Fruit fly (Drosophila melanogaster) whole organism, embryonic: ENCODE measurements around the gene lok.

Experiments
- Ada2b ChIP-seq: fragments of 200-800 bp; sonication (Bioruptor generic); IDR thresholded peaks from 2 replicates; pipeline ENCODE4 v1.3.6; 2022; ENCODE audit warnings: missing biosample characterization, missing genetic modification characterization
- Adf1 ChIP-seq: fragments of 200-800 bp; sonication (Bioruptor generic); IDR thresholded peaks from 2 replicates; pipeline ENCODE4 v1.3.6; 2022; ENCODE audit warnings: missing biosample characterization, missing genetic modification characterization
- CG10209 ChIP-seq: fragments of 200-800 bp; sonication (Bioruptor generic); optimal IDR thresholded peaks from 3 replicates; lab custom pipeline; 2017; ENCODE audit warnings: missing biosample characterization, mild to moderate bottlenecking, missing genetic modification characterization, missing genetic modification reagents
- CG10979 ChIP-seq: fragments of 200-800 bp; sonication (Bioruptor generic); optimal IDR thresholded peaks from 2 replicates; lab custom pipeline; 2018; ENCODE audit warnings: missing biosample characterization, mild to moderate bottlenecking, missing genetic modification characterization, moderate library complexity
- CG12236 ChIP-seq: fragments of 200-800 bp; sonication (Bioruptor generic); optimal IDR thresholded peaks from 2 replicates; lab custom pipeline; 2016; ENCODE audit warnings: missing biosample characterization, missing genetic modification characterization
- CG12299 ChIP-seq: fragments of 200-800 bp; sonication (Bioruptor generic); optimal IDR thresholded peaks from 2 replicates; lab custom pipeline; 2018; ENCODE audit warnings: missing biosample characterization, mild to moderate bottlenecking, missing genetic modification characterization
- CG17385 ChIP-seq: fragments of 200-800 bp; sonication (Bioruptor generic); optimal IDR thresholded peaks from 3 replicates; lab custom pipeline; 2018; ENCODE audit warnings: missing biosample characterization, mild to moderate bottlenecking, missing genetic modification characterization
- CG17802 ChIP-seq: fragments of 200-800 bp; sonication (Bioruptor generic); optimal IDR thresholded peaks from 2 replicates; lab custom pipeline; 2018; ENCODE audit warnings: missing biosample characterization, mild to moderate bottlenecking, missing genetic modification characterization, moderate library complexity
- CG2116 ChIP-seq: fragments of 200-800 bp; sonication (Bioruptor generic); optimal IDR thresholded peaks from 3 replicates; lab custom pipeline; 2018; ENCODE audit warnings: missing biosample characterization, mild to moderate bottlenecking, missing genetic modification characterization
- CG2678 ChIP-seq: fragments of 200-800 bp; sonication (Bioruptor generic); optimal IDR thresholded peaks from 3 replicates; lab custom pipeline; 2019; ENCODE audit warnings: missing biosample characterization, mild to moderate bottlenecking, missing genetic modification characterization, moderate library complexity
- CG2889 ChIP-seq: fragments of 200-800 bp; sonication (Bioruptor generic); IDR thresholded peaks from 3 replicates; pipeline ENCODE4 v1.3.6; 2022; ENCODE audit warnings: missing biosample characterization, missing genetic modification characterization
- CG3726 ChIP-seq: fragments of 200-800 bp; sonication (Bioruptor generic); IDR thresholded peaks from 3 replicates; pipeline ENCODE4, ENCODE4 v1.3.6; 2022; ENCODE audit warnings: missing biosample characterization, missing genetic modification characterization
- CG42726 ChIP-seq: fragments of 200-800 bp; sonication (Bioruptor generic); IDR thresholded peaks from 2 replicates; pipeline ENCODE4 v1.3.6; 2022; ENCODE audit warnings: missing biosample characterization, missing genetic modification characterization; ENCODE audit not compliant: partially characterized antibody
- CG4328 ChIP-seq: fragments of 200-800 bp; sonication (Bioruptor generic); optimal IDR thresholded peaks from 3 replicates; lab custom pipeline; 2017; ENCODE audit warnings: missing biosample characterization, missing genetic modification reagents, missing genetic modification characterization
- CG4730 ChIP-seq: fragments of 200-800 bp; sonication (Bioruptor generic); IDR thresholded peaks from 2 replicates; pipeline ENCODE4 v1.3.6; 2022; ENCODE audit warnings: missing biosample characterization, missing genetic modification characterization
- CG4854 ChIP-seq: fragments of 200-800 bp; sonication (Bioruptor generic); optimal IDR thresholded peaks from 2 replicates; lab custom pipeline; 2016; ENCODE audit warnings: missing biosample characterization, missing genetic modification characterization, inconsistent platforms
- CG6272 ChIP-seq: fragments of 200-800 bp; sonication (Bioruptor generic); IDR thresholded peaks from 2 replicates; pipeline ENCODE4 v1.3.6; 2022; ENCODE audit warnings: missing biosample characterization, missing genetic modification characterization
- CG7839 ChIP-seq: fragments of 200-800 bp; sonication (Bioruptor generic); optimal IDR thresholded peaks from 3 replicates; lab custom pipeline; 2018; ENCODE audit warnings: missing biosample characterization, mild to moderate bottlenecking, missing genetic modification characterization, moderate library complexity
- CG7987 ChIP-seq: fragments of 200-800 bp; sonication (Bioruptor generic); optimal IDR thresholded peaks from 2 replicates; lab custom pipeline; 2018; ENCODE audit warnings: missing biosample characterization, mild to moderate bottlenecking, missing genetic modification characterization, moderate library complexity
- CG9437 ChIP-seq: fragments of 200-800 bp; sonication (Bioruptor generic); optimal IDR thresholded peaks from 2 replicates; lab custom pipeline; 2018; ENCODE audit warnings: missing biosample characterization, mild to moderate bottlenecking, missing genetic modification characterization
- D19B ChIP-seq: fragments of 200-800 bp; sonication (Bioruptor generic); optimal IDR thresholded peaks from 2 replicates; lab custom pipeline; 2017; ENCODE audit warnings: missing biosample characterization, mild to moderate bottlenecking, missing genetic modification characterization
- Doc3 ChIP-seq: fragments of 200-800 bp; sonication (Bioruptor generic); IDR thresholded peaks from 3 replicates; pipeline ENCODE4 v1.3.6; 2022; ENCODE audit warnings: missing biosample characterization, missing genetic modification characterization; ENCODE audit not compliant: partially characterized antibody
- Drgx ChIP-seq: fragments of 200-800 bp; sonication (Bioruptor generic); IDR thresholded peaks from 2 replicates; pipeline ENCODE4 v1.3.6; 2022; ENCODE audit warnings: missing biosample characterization, missing genetic modification characterization
- Hmx ChIP-seq: fragments of 200-800 bp; sonication (Bioruptor generic); optimal IDR thresholded peaks from 2 replicates; lab custom pipeline; 2016; ENCODE audit warnings: missing biosample characterization, missing genetic modification characterization
- Hr3 ChIP-seq: fragments of 200-800 bp; sonication (Bioruptor generic); optimal IDR thresholded peaks from 3 replicates; lab custom pipeline; 2016; ENCODE audit warnings: missing biosample characterization, missing genetic modification characterization
- Lim3 ChIP-seq: fragments of 200-800 bp; sonication (Bioruptor generic); IDR thresholded peaks from 2 replicates; pipeline ENCODE4 v1.3.6; 2022; ENCODE audit warnings: missing biosample characterization, missing genetic modification characterization
- NC2α ChIP-seq: fragments of 200-800 bp; sonication (Bioruptor generic); optimal IDR thresholded peaks from 2 replicates; lab custom pipeline; 2016; ENCODE audit warnings: missing biosample characterization, missing genetic modification characterization
- NfI ChIP-seq: fragments of 200-800 bp; sonication (Bioruptor generic); optimal IDR thresholded peaks from 3 replicates; lab custom pipeline; 2018; ENCODE audit warnings: missing biosample characterization, mild to moderate bottlenecking, missing genetic modification characterization, moderate library complexity
- az2 ChIP-seq: fragments of 200-800 bp; sonication (Bioruptor generic); optimal IDR thresholded peaks from 3 replicates; lab custom pipeline; 2016; ENCODE audit warnings: missing biosample characterization, missing genetic modification characterization
- bbx ChIP-seq: fragments of 200-800 bp; sonication (Bioruptor generic); IDR thresholded peaks from 2 replicates; pipeline ENCODE4 v1.3.6; 2022; ENCODE audit warnings: missing biosample characterization, missing genetic modification characterization; ENCODE audit not compliant: partially characterized antibody
- crp ChIP-seq, 2 experiments: fragments of 200-800 bp; sonication (Bioruptor generic); optimal IDR thresholded peaks; 2 replicates in 1 of 2; 3 replicates in 1 of 2; lab custom pipeline; 2017; ENCODE audit warnings: missing biosample characterization in 2 of 2, missing genetic modification characterization in 2 of 2, mild to moderate bottlenecking in 1 of 2, moderate library complexity in 1 of 2
- dimm ChIP-seq: fragments of 200-800 bp; sonication (Bioruptor generic); IDR thresholded peaks from 2 replicates; pipeline ENCODE4 v1.3.6; 2022; ENCODE audit warnings: missing biosample characterization, missing genetic modification characterization
- disco-r ChIP-seq: fragments of 200-800 bp; sonication (Bioruptor generic); optimal IDR thresholded peaks from 2 replicates; lab custom pipeline; 2016; ENCODE audit warnings: missing biosample characterization, missing genetic modification characterization
- dpn ChIP-seq, 2 experiments: fragments of 200-800 bp; sonication (Bioruptor generic); optimal IDR thresholded peaks; 3 replicates each; lab custom pipeline; 2016; ENCODE audit warnings: missing biosample characterization in 2 of 2, missing genetic modification characterization in 2 of 2
- ems ChIP-seq: fragments of 200-800 bp; sonication (Bioruptor generic); optimal IDR thresholded peaks from 3 replicates; lab custom pipeline; 2016; ENCODE audit warnings: missing biosample characterization, missing genetic modification characterization
- fd64A ChIP-seq: fragments of 200-800 bp; sonication (Bioruptor generic); optimal IDR thresholded peaks from 3 replicates; lab custom pipeline; 2018; ENCODE audit warnings: missing biosample characterization, mild to moderate bottlenecking, missing genetic modification characterization
- gce ChIP-seq: fragments of 200-800 bp; sonication (Bioruptor generic); IDR thresholded peaks from 3 replicates; pipeline ENCODE4 v1.3.6; 2022; ENCODE audit warnings: missing biosample characterization, missing genetic modification characterization
- her ChIP-seq: fragments of 200-800 bp; sonication (Bioruptor generic); optimal IDR thresholded peaks from 2 replicates; lab custom pipeline; 2016; ENCODE audit warnings: missing biosample characterization, missing genetic modification characterization
- jumu ChIP-seq: fragments of 200-800 bp; sonication (Bioruptor generic); optimal IDR thresholded peaks from 3 replicates; lab custom pipeline; 2016; ENCODE audit warnings: missing biosample characterization, missing genetic modification characterization
- klu ChIP-seq: fragments of 200-800 bp; sonication (Bioruptor generic); IDR thresholded peaks from 2 replicates; pipeline ENCODE4 v1.3.6; 2022; ENCODE audit warnings: missing biosample characterization, missing genetic modification characterization
- nom ChIP-seq: fragments of 200-800 bp; sonication (Bioruptor generic); optimal IDR thresholded peaks from 2 replicates; lab custom pipeline; 2017; ENCODE audit warnings: missing biosample characterization, missing genetic modification characterization, mild to moderate bottlenecking, moderate library complexity, missing genetic modification reagents
- pnt ChIP-seq: fragments of 200-800 bp; sonication (Bioruptor generic); optimal IDR thresholded peaks from 3 replicates; lab custom pipeline; 2016; ENCODE audit warnings: missing biosample characterization, missing genetic modification characterization
- sc ChIP-seq, 3 experiments: fragments of >200 bp in 2 of 3; fragments of 200-800 bp in 1 of 3; sonication (Bioruptor generic) in 1 of 3; optimal IDR thresholded peaks; 2 replicates in 2 of 3; 3 replicates in 1 of 3; lab custom pipeline; 2017; ENCODE audit warnings: mild to moderate bottlenecking in 1 of 3, missing biosample characterization in 1 of 3, missing genetic modification characterization in 1 of 3, missing genetic modification reagents in 1 of 3
- slbo ChIP-seq: fragments of 200-800 bp; sonication (Bioruptor generic); IDR thresholded peaks from 2 replicates; pipeline ENCODE4 v1.3.6; 2022; ENCODE audit warnings: missing biosample characterization, missing genetic modification characterization
- slp2 ChIP-seq: fragments of 200-800 bp; sonication (Bioruptor generic); optimal IDR thresholded peaks from 2 replicates; lab custom pipeline; 2016; ENCODE audit warnings: missing biosample characterization, missing genetic modification characterization
- stwl ChIP-seq: fragments of 200-800 bp; sonication (Bioruptor generic); optimal IDR thresholded peaks from 3 replicates; lab custom pipeline; 2018; ENCODE audit warnings: missing biosample characterization, mild to moderate bottlenecking, missing genetic modification characterization, moderate library complexity
- tgo ChIP-seq: fragments of 200-800 bp; sonication (Bioruptor generic); IDR thresholded peaks from 3 replicates; pipeline ENCODE4 v1.3.6; 2022; ENCODE audit warnings: missing biosample characterization, missing genetic modification characterization
- tx ChIP-seq: fragments of 200-800 bp; sonication (Bioruptor generic); optimal IDR thresholded peaks from 2 replicates; lab custom pipeline; 2016; ENCODE audit warnings: missing biosample characterization, missing genetic modification characterization

lok gene

dm6 chr2L:20084785-20085555 lies 23.7 kb downstream of the lok start, which contains the start of gene fok (continued):
- peak; percentile 55; the same call in 1 of the 2 replicates for TF ChIP-seq bbx (GFP tag; lab: Robert Waterston, UW)
- TF ChIP-seq slp2 = peak; percentile 86
- TF ChIP-seq CG17385 (GFP tag; lab: Kevin White, UChicago) = peak; percentile 94
- peak; percentile 91 for TF ChIP-seq CG4854 (GFP tag; lab: Kevin White, UChicago)
- peak; percentile 85 for TF ChIP-seq dimm (GFP tag; lab: Robert Waterston, UW)
- peak; percentile 87 for TF ChIP-seq CG12236 (GFP tag; lab: Kevin White, UChicago)
- peak; percentile 94 for TF ChIP-seq fd64A (GFP tag; lab: Kevin White, UChicago)
- peak; percentile 94 for TF ChIP-seq slbo (GFP tag; lab: Robert Waterston, UW)
- peak; percentile 86 for TF ChIP-seq D19B (GFP tag; lab: Kevin White, UChicago)
- TF ChIP-seq NC2α (GFP tag; lab: Kevin White, UChicago) = peak; percentile 90
- peak; percentile 91 for TF ChIP-seq Ada2b (GFP tag; lab: Robert Waterston, UW)
- TF ChIP-seq CG6272 = peak; percentile 89
- peak; percentile 89 for TF ChIP-seq CG2889 (GFP tag; lab: Robert Waterston, UW)
- TF ChIP-seq Hr3 (GFP tag; lab: Kevin White, UChicago) = peak; percentile 95
- TF ChIP-seq Lim3 (GFP tag; lab: Robert Waterston, UW) = peak; percentile 66; the same call in 1 of the 2 replicates
- peak; percentile 94 for TF ChIP-seq Hmx (GFP tag; lab: Kevin White, UChicago)
- peak; percentile 96 for TF ChIP-seq nom (GFP tag; lab: Kevin White, UChicago)
- peak; percentile 96 for TF ChIP-seq CG12299 (tag; lab: Kevin White, UChicago)
- TF ChIP-seq CG7987 (GFP tag; lab: Kevin White, UChicago) = peak; percentile 95
- peak; percentile 97 for TF ChIP-seq tgo
- TF ChIP-seq sc (optimal IDR thresholded peaks at IDR 0.05; lab: Kevin White, UChicago) = no peak
- TF ChIP-seq sc (GFP tag; optimal IDR thresholded peaks at IDR 0.05; lab: Kevin White, UChicago) = peak; percentile 91
- peak; percentile 99 for TF ChIP-seq CG4328 (GFP tag; lab: Kevin White, UChicago)
- peak; percentile 85 for TF ChIP-seq CG2116
- TF ChIP-seq stwl = peak; percentile 24
- TF ChIP-seq Adf1 (GFP tag; lab: Robert Waterston, UW) = peak; percentile 87
- peak in 1 of 2 experiments; percentile 67 for TF ChIP-seq crp (GFP tag; optimal IDR thresholded peaks at IDR 0.05; lab: Kevin White, UChicago)
- peak; percentile 90 for TF ChIP-seq klu
- TF ChIP-seq az2 = peak; percentile 95
- peak; percentile 71 for TF ChIP-seq CG17802
- TF ChIP-seq CG42726 (GFP tag; lab: Robert Waterston, UW) = peak; percentile 43; the same call in 1 of the 2 replicates
- TF ChIP-seq pnt (GFP tag; lab: Kevin White, UChicago) = peak; percentile 93
- peak; percentile 96 for TF ChIP-seq NfI (GFP tag; lab: Kevin White, UChicago)
- TF ChIP-seq Drgx = peak; percentile 97
- peak; percentile 96 for TF ChIP-seq CG10209 (GFP tag; lab: Kevin White, UChicago)
- peak; percentile 98 for TF ChIP-seq CG7839
- peak; percentile 96 for TF ChIP-seq CG10979 (tag; lab: Kevin White, UChicago)
- TF ChIP-seq Doc3 (GFP tag; lab: Robert Waterston, UW) = 0 out of 3 replicates have a peak, but pooled peaks have one; percentile 31
- TF ChIP-seq CG9437 (GFP tag; lab: Kevin White, UChicago) = peak; percentile 91
- peak; percentile 92 for TF ChIP-seq disco-r
- TF ChIP-seq ems (GFP tag; lab: Kevin White, UChicago) = peak; percentile 95
- TF ChIP-seq jumu (GFP tag; lab: Kevin White, UChicago) = peak; percentile 91
- peak; percentile 95 to 96 for TF ChIP-seq dpn (GFP tag; optimal IDR thresholded peaks at IDR 0.05; lab: Kevin White, UChicago)
- peak; percentile 91 for TF ChIP-seq her
- peak; percentile 78 for TF ChIP-seq gce (GFP tag; lab: Robert Waterston, UW)
- TF ChIP-seq CG4730 (GFP tag; lab: Robert Waterston, UW) = peak; percentile 82
- peak; percentile 88 for TF ChIP-seq tx (GFP tag; lab: Kevin White, UChicago)
- TF ChIP-seq CG2678 (tag; lab: Kevin White, UChicago) = peak; percentile 99
- peak; percentile 82 for TF ChIP-seq CG3726 (GFP tag; lab: Robert Waterston, UW)
